Worm (Caenorhabditis elegans) whole organism, L4/young adult: ENCODE measurements around the gene spe-10.

ENCODE experiments used
- W03F9.2 ChIP-seq: fragments of 150-350 bp; optimal IDR thresholded peaks from 2 replicates; lab custom pipeline; 2014; ENCODE audit warnings: missing biosample characterization, missing genetic modification characterization
- dao-5 ChIP-seq: sonication (generic microtip); optimal IDR thresholded peaks from 2 replicates; lab custom pipeline; 2016; ENCODE audit warnings: missing genotype, missing genetic modification characterization, moderate library complexity, missing compliant biosample characterization
- him-1 ChIP-seq: sonication (generic microtip); optimal IDR thresholded peaks from 2 replicates; lab custom pipeline; 2016; ENCODE audit warnings: missing genotype, missing genetic modification reagents, missing genetic modification characterization, missing compliant biosample characterization

- TF ChIP-seq him-1 (tag; lab: Kevin White, UChicago) (no peak), W03F9.2 (no peak), dao-5 (no peak)
Observed at ce11 chrV:10358238-10358637, 25.8 kb upstream of the spe-10 start, which contains the start of gene ttll-15.
